Fruit fly (Drosophila melanogaster): Measurements from ENCODE around the gene lft.

Gene lft

DNA sequence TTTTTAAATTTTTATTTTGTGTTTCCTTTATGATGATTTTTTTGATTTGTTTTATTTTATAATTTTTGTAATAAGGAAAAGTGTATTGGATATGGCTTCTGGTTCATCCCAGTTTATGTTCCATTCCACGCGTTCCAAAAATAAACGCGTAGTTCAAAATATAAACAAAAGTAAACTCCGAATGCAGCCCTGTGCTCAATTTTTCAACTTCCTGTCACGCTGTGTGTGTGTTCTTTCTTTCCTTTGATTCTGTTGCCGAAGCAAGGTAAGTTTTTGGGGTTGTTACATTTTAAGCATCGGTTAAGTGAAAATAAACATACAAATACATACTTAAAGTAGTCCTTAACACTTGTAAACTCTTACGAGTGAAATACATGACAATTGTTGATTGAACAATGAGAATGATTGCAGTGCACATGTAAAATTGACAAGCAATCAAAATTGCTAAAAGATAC is 43.9 kb downstream of the lft start, which contains the start of the genes Ip259 and RpS27A (continued):
- TF ChIP-seq CG32772 (GFP tag; IDR thresholded peaks at IDR 0.05) (no peak; the same call in 1 of the 2 replicates), lab (GFP tag; optimal IDR thresholded peaks at IDR 0.05) (no peak), CG2116 (GFP tag; optimal IDR thresholded peaks at IDR 0.05) (peak; percentile 98), ewg (GFP tag; optimal IDR thresholded peaks at IDR 0.05) (peak; percentile 64), corto (GFP tag; optimal IDR thresholded peaks at IDR 0.05) (no peak), CG4820 (GFP tag; optimal IDR thresholded peaks at IDR 0.05) (peak; percentile 45), CG1233 (GFP tag; optimal IDR thresholded peaks at IDR 0.05) (peak; percentile 89), fd96Cb (tag; optimal IDR thresholded peaks at IDR 0.05) (peak; percentile 42), Camta (GFP tag; optimal IDR thresholded peaks at IDR 0.05) (peak; percentile 81), fd64A (GFP tag; optimal IDR thresholded peaks at IDR 0.05) (peak; percentile 66), Deaf1 (tag; optimal IDR thresholded peaks at IDR 0.05) (no peak), ERR (GFP tag; optimal IDR thresholded peaks at IDR 0.05) (no peak), h (optimal IDR thresholded peaks at IDR 0.05) (no peak), Myb (GFP tag; optimal IDR thresholded peaks at IDR 0.05) (peak; percentile 42), CG17328 (GFP tag; IDR thresholded peaks at IDR 0.05) (peak; percentile 87), hkb (optimal IDR thresholded peaks at IDR 0.05) (no peak), hkb (GFP tag; IDR thresholded peaks at IDR 0.05) (peak; percentile 68), wek (GFP tag; optimal IDR thresholded peaks at IDR 0.05) (peak; percentile 84), Awh (GFP tag; IDR thresholded peaks at IDR 0.05) (peak; percentile 75), tin (GFP tag; optimal IDR thresholded peaks at IDR 0.05) (peak; percentile 63), Lpt (GFP tag; optimal IDR thresholded peaks at IDR 0.05) (no peak), ind (GFP tag; optimal IDR thresholded peaks at IDR 0.05) (no peak), ham (GFP tag; IDR thresholded peaks at IDR 0.05) (no peak), CG17802 (tag; optimal IDR thresholded peaks at IDR 0.05) (peak; percentile 96), Optix (GFP tag; IDR thresholded peaks at IDR 0.05) (peak; percentile 77; the same call in 2 of the 3 replicates), CG16813 (GFP tag; IDR thresholded peaks at IDR 0.05; ENCODE audit: partially characterized antibody) (no peak), CG2199 (GFP tag; IDR thresholded peaks at IDR 0.05) (no peak), sd (tag; optimal IDR thresholded peaks at IDR 0.05) (no peak), CG10267 (tag; optimal IDR thresholded peaks at IDR 0.05) (peak; percentile 60), CG8089 (GFP tag; optimal IDR thresholded peaks at IDR 0.05) (peak; percentile 85), Stat92E (GFP tag; optimal IDR thresholded peaks at IDR 0.05) (peak in 1 of 3 experiments; percentile 65), da (GFP tag; optimal IDR thresholded peaks at IDR 0.05) (peak; percentile 95), CG2678 (tag; optimal IDR thresholded peaks at IDR 0.05) (no peak), ash1 (GFP tag; optimal IDR thresholded peaks at IDR 0.05) (no peak), CG11456 (GFP tag; IDR thresholded peaks at IDR 0.05) (no peak; the same call in 1 of the 3 replicates), CG11504 (tag; optimal IDR thresholded peaks at IDR 0.05) (no peak), CG4424 (GFP tag; optimal IDR thresholded peaks at IDR 0.05) (peak; percentile 70), Sox102F (GFP tag; optimal IDR thresholded peaks at IDR 0.05) (no peak), ATbp (GFP tag; optimal IDR thresholded peaks at IDR 0.05) (no peak), CG34376 (GFP tag; optimal IDR thresholded peaks at IDR 0.05) (peak; percentile 90), gem (tag; optimal IDR thresholded peaks at IDR 0.05) (no peak), oc (tag; optimal IDR thresholded peaks at IDR 0.05) (no peak), croc (GFP tag; conservative IDR thresholded peaks at IDR 0.05) (peak; percentile 61), Bgb (GFP tag; IDR thresholded peaks at IDR 0.05; ENCODE audit: partially characterized antibody) (peak; percentile 16; the same call in 1 of the 2 replicates), D19A (tag; optimal IDR thresholded peaks at IDR 0.05) (peak; percentile 45), Hr78 (GFP tag; optimal IDR thresholded peaks at IDR 0.05) (no peak), gsb-n (tag; optimal IDR thresholded peaks at IDR 0.05) (peak; percentile 67), Chrac-16 (GFP tag; optimal IDR thresholded peaks at IDR 0.05) (peak; percentile 52), lov (optimal IDR thresholded peaks at IDR 0.05) (no peak), lov (GFP tag; IDR thresholded peaks at IDR 0.05) (peak; percentile 93), CG14441 (GFP tag; IDR thresholded peaks at IDR 0.05) (peak; percentile 57; the same call in 1 of the 2 replicates)

All from whole organism, embryonic.